Fruit fly (Drosophila melanogaster) S2 (cell line): Measurements from ENCODE around the gene ich.

Experiments used
- CG8478 ChIP-seq: fragments of >200 bp; optimal IDR thresholded peaks from 2 replicates; lab custom pipeline; 2018
- CTCF ChIP-seq, 2 experiments: fragments of >200 bp; optimal IDR thresholded peaks; 2 replicates each; lab custom pipeline; 2018

DNA sequence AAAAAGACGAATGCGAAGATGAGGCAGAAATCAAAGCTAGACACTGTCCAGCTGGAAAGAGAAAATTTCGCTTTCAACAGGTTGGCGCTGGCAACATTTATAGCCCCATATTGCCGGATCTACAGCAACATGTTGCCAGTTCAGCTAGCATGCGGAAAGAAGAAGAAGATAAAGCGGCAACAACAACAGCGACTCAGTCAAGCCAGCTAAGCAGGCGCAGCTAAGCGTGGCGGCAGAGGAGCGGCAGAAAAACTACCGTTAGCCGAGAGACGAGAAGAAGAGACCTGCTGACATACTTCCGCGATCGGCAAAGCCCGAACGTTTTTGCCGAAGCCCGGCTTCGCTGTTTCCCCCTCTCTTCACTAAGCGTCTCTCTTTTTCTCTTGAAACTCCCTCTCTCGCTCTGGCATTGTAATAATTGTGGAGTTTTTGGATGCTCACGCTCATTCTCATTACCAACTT lies 7.4 kb downstream of the ich start:
- no peak for TF ChIP-seq CG8478 (lab: Kevin White, UChicago)
- no peak for TF ChIP-seq CTCF (optimal IDR thresholded peaks at IDR 0.05; lab: Kevin White, UChicago)
